Fruit fly (Drosophila melanogaster) whole organism, embryonic: ENCODE results near the gene Toll-4.

ENCODE experiments used
- Antp ChIP-seq: fragments of 200-800 bp; sonication (Bioruptor generic); optimal IDR thresholded peaks from 3 replicates; lab custom pipeline; 2016; ENCODE audit warnings: missing biosample characterization, missing genetic modification characterization
- B-H1 ChIP-seq: fragments of 200-800 bp; sonication (Bioruptor generic); IDR thresholded peaks from 3 replicates; pipeline ENCODE4 v1.3.6; 2022; ENCODE audit warnings: missing biosample characterization, missing genetic modification characterization
- Bdp1 ChIP-seq: fragments of 200-800 bp; sonication (Bioruptor generic); optimal IDR thresholded peaks from 3 replicates; lab custom pipeline; 2016; ENCODE audit warnings: missing biosample characterization, missing genetic modification characterization
- CG1024 ChIP-seq: fragments of 200-800 bp; sonication (Bioruptor generic); IDR thresholded peaks from 2 replicates; pipeline ENCODE4 v1.3.6; 2022; ENCODE audit warnings: missing biosample characterization, missing genetic modification characterization
- CG10366 ChIP-seq: fragments of 200-800 bp; sonication (Bioruptor generic); IDR thresholded peaks from 2 replicates; pipeline ENCODE4 v1.3.6; 2022; ENCODE audit warnings: missing biosample characterization, missing genetic modification characterization
- CG10462 ChIP-seq: fragments of 200-800 bp; sonication (Bioruptor generic); optimal IDR thresholded peaks from 2 replicates; lab custom pipeline; 2016; ENCODE audit warnings: missing biosample characterization, missing genetic modification characterization
- CG12391 ChIP-seq: fragments of 200-800 bp; sonication (Bioruptor generic); optimal IDR thresholded peaks from 3 replicates; lab custom pipeline; 2018; ENCODE audit warnings: missing biosample characterization, mild to moderate bottlenecking, missing genetic modification characterization, moderate library complexity
- CG12769 ChIP-seq: fragments of 200-800 bp; sonication (Bioruptor generic); optimal IDR thresholded peaks from 2 replicates; lab custom pipeline; 2019; ENCODE audit warnings: missing biosample characterization, mild to moderate bottlenecking, missing genetic modification characterization, moderate library complexity
- CG13424 ChIP-seq: fragments of 200-800 bp; sonication (Bioruptor generic); optimal IDR thresholded peaks from 2 replicates; lab custom pipeline; 2019; ENCODE audit warnings: missing biosample characterization, mild to moderate bottlenecking, missing genetic modification characterization, moderate library complexity
- CG15601 ChIP-seq: fragments of 200-800 bp; sonication (Bioruptor generic); optimal IDR thresholded peaks from 3 replicates; lab custom pipeline; 2019; ENCODE audit warnings: missing biosample characterization, mild to moderate bottlenecking, missing genetic modification characterization, moderate library complexity
- CG15696 ChIP-seq: fragments of 200-800 bp; sonication (Bioruptor generic); optimal IDR thresholded peaks from 2 replicates; lab custom pipeline; 2019; ENCODE audit warnings: missing biosample characterization, mild to moderate bottlenecking, missing genetic modification characterization, moderate library complexity
- CG1602 ChIP-seq: fragments of 200-800 bp; sonication (Bioruptor generic); optimal IDR thresholded peaks from 3 replicates; lab custom pipeline; 2016; ENCODE audit warnings: missing biosample characterization, missing genetic modification characterization
- CG18011 ChIP-seq: fragments of 200-800 bp; sonication (Bioruptor generic); optimal IDR thresholded peaks from 2 replicates; lab custom pipeline; 2017; ENCODE audit warnings: missing biosample characterization, missing genetic modification characterization, mild to moderate bottlenecking, moderate library complexity, missing genotype
- CG18476 ChIP-seq: fragments of 200-800 bp; sonication (Bioruptor generic); optimal IDR thresholded peaks from 2 replicates; lab custom pipeline; 2016; ENCODE audit warnings: missing biosample characterization, mild to moderate bottlenecking, missing genetic modification characterization
- CG18764 ChIP-seq: fragments of 200-800 bp; sonication (Bioruptor generic); optimal IDR thresholded peaks from 3 replicates; lab custom pipeline; 2016; ENCODE audit warnings: missing biosample characterization, missing genetic modification characterization
- CG3163 ChIP-seq: fragments of 200-800 bp; sonication (Bioruptor generic); optimal IDR thresholded peaks from 3 replicates; lab custom pipeline; 2016; ENCODE audit warnings: missing biosample characterization, missing genetic modification characterization
- CG4404 ChIP-seq: fragments of 200-800 bp; sonication (Bioruptor generic); IDR thresholded peaks from 2 replicates; pipeline ENCODE4 v1.3.6; 2022; ENCODE audit warnings: missing biosample characterization, missing genetic modification characterization
- CG6683 ChIP-seq: fragments of 200-800 bp; sonication (Bioruptor generic); optimal IDR thresholded peaks from 2 replicates; lab custom pipeline; 2017; ENCODE audit warnings: missing biosample characterization, mild to moderate bottlenecking, missing genetic modification characterization, missing genetic modification reagents
- CG7357 ChIP-seq: fragments of 200-800 bp; sonication (Bioruptor generic); IDR thresholded peaks from 3 replicates; pipeline ENCODE4 v1.3.6; 2022; ENCODE audit warnings: missing biosample characterization, missing genetic modification characterization
- CG7556 ChIP-seq: fragments of 200-800 bp; sonication (Bioruptor generic); optimal IDR thresholded peaks from 2 replicates; lab custom pipeline; 2017; ENCODE audit warnings: missing biosample characterization, mild to moderate bottlenecking, missing genetic modification characterization
- H2.0 ChIP-seq: fragments of 200-800 bp; sonication (Bioruptor generic); IDR thresholded peaks from 2 replicates; pipeline ENCODE4 v1.3.6; 2022; ENCODE audit warnings: missing biosample characterization, missing genetic modification characterization
- HLH54F ChIP-seq: fragments of 200-800 bp; sonication (Bioruptor generic); optimal IDR thresholded peaks from 3 replicates; lab custom pipeline; 2016; ENCODE audit warnings: missing biosample characterization, missing genetic modification characterization
- HmgD ChIP-seq: fragments of 200-800 bp; sonication (Bioruptor generic); optimal IDR thresholded peaks from 3 replicates; lab custom pipeline; 2016; ENCODE audit warnings: missing biosample characterization, missing genetic modification characterization
- Mes4 ChIP-seq: fragments of 200-800 bp; sonication (Bioruptor generic); optimal IDR thresholded peaks from 2 replicates; lab custom pipeline; 2016; ENCODE audit warnings: missing biosample characterization, missing genetic modification characterization
- Myb ChIP-seq: fragments of 200-800 bp; sonication (Bioruptor generic); optimal IDR thresholded peaks from 2 replicates; lab custom pipeline; 2016; ENCODE audit warnings: missing biosample characterization, missing genetic modification characterization
- Nf-YB ChIP-seq: fragments of 200-800 bp; sonication (Bioruptor generic); optimal IDR thresholded peaks from 3 replicates; lab custom pipeline; 2019; ENCODE audit warnings: missing biosample characterization, mild to moderate bottlenecking, missing genetic modification characterization, moderate library complexity
- Nf-YC ChIP-seq: fragments of 200-800 bp; optimal IDR thresholded peaks from 3 replicates; lab custom pipeline; 2019; ENCODE audit warnings: missing biosample characterization, mild to moderate bottlenecking, missing genetic modification characterization, moderate library complexity
- Opbp ChIP-seq: fragments of 200-800 bp; sonication (Bioruptor generic); IDR thresholded peaks from 3 replicates; pipeline ENCODE4 v1.3.6; 2022; ENCODE audit warnings: missing biosample characterization, missing genetic modification characterization; ENCODE audit not compliant: partially characterized antibody
- Ravus ChIP-seq: fragments of 200-800 bp; sonication (Bioruptor generic); IDR thresholded peaks from 2 replicates; pipeline ENCODE4 v1.3.6; 2022; ENCODE audit warnings: missing biosample characterization, missing genetic modification characterization
- Rfx ChIP-seq: fragments of 200-800 bp; sonication (Bioruptor generic); IDR thresholded peaks from 2 replicates; pipeline ENCODE4 v1.3.6; 2022; ENCODE audit warnings: missing biosample characterization, missing genetic modification characterization
- Side ChIP-seq: fragments of 200-800 bp; sonication (Bioruptor generic); optimal IDR thresholded peaks from 2 replicates; lab custom pipeline; 2016; ENCODE audit warnings: missing biosample characterization, missing genetic modification characterization
- Sin3A ChIP-seq: fragments of >200 bp; optimal IDR thresholded peaks from 2 replicates; lab custom pipeline; 2018
- Sox100B ChIP-seq: fragments of 200-800 bp; sonication (Bioruptor generic); optimal IDR thresholded peaks from 3 replicates; lab custom pipeline; 2018; ENCODE audit warnings: missing biosample characterization, mild to moderate bottlenecking, missing genetic modification characterization
- Sox102F ChIP-seq: fragments of 200-800 bp; sonication (Bioruptor generic); optimal IDR thresholded peaks from 2 replicates; lab custom pipeline; 2018; ENCODE audit warnings: missing biosample characterization, mild to moderate bottlenecking, missing genetic modification characterization, moderate library complexity
- TFAM ChIP-seq: fragments of 200-800 bp; sonication (Bioruptor generic); optimal IDR thresholded peaks from 2 replicates; lab custom pipeline; 2017; ENCODE audit warnings: missing biosample characterization, missing genetic modification characterization, inconsistent platforms
- al ChIP-seq: fragments of 200-800 bp; sonication (Bioruptor generic); IDR thresholded peaks from 2 replicates; pipeline ENCODE4 v1.3.6; 2022; ENCODE audit warnings: missing biosample characterization, missing genetic modification characterization
- cad ChIP-seq: fragments of >200 bp; optimal IDR thresholded peaks from 2 replicates; lab custom pipeline; 2017; ENCODE audit warnings: missing biosample characterization, missing genetic modification characterization
- ci ChIP-seq: fragments of 200-800 bp; sonication (Bioruptor generic); IDR thresholded peaks from 3 replicates; pipeline ENCODE4 v1.3.6; 2022; ENCODE audit warnings: missing biosample characterization, missing genetic modification characterization
- dmrt11E ChIP-seq: fragments of 200-800 bp; sonication (Bioruptor generic); optimal IDR thresholded peaks from 3 replicates; lab custom pipeline; 2018; ENCODE audit warnings: missing biosample characterization, mild to moderate bottlenecking, missing genetic modification characterization, moderate library complexity
- gfzf ChIP-seq: fragments of 200-800 bp; sonication (Bioruptor generic); optimal IDR thresholded peaks from 2 replicates; lab custom pipeline; 2016; ENCODE audit warnings: missing biosample characterization, mild to moderate bottlenecking, missing genetic modification characterization, moderate library complexity
- lbe ChIP-seq: fragments of 200-800 bp; sonication (Bioruptor generic); optimal IDR thresholded peaks from 2 replicates; lab custom pipeline; 2016; ENCODE audit warnings: missing biosample characterization, mild to moderate bottlenecking, missing genetic modification characterization
- lola ChIP-seq, 3 experiments: fragments of >200 bp in 2 of 3; fragments of 200-800 bp in 1 of 3; sonication (Bioruptor generic) in 1 of 3; optimal IDR thresholded peaks; 2 replicates each; lab custom pipeline; 2017 to 2019; ENCODE audit warnings: missing biosample characterization in 3 of 3, missing genetic modification characterization in 3 of 3, mild to moderate bottlenecking in 1 of 3, moderate library complexity in 1 of 3
- nom ChIP-seq: fragments of 200-800 bp; sonication (Bioruptor generic); optimal IDR thresholded peaks from 2 replicates; lab custom pipeline; 2017; ENCODE audit warnings: missing biosample characterization, missing genetic modification characterization, mild to moderate bottlenecking, moderate library complexity, missing genetic modification reagents
- oc ChIP-seq: fragments of 200-800 bp; sonication (Bioruptor generic); optimal IDR thresholded peaks from 2 replicates; lab custom pipeline; 2018; ENCODE audit warnings: missing biosample characterization, mild to moderate bottlenecking, missing genetic modification characterization, moderate library complexity
- salm ChIP-seq: fragments of 200-800 bp; sonication (Bioruptor generic); optimal IDR thresholded peaks from 2 replicates; lab custom pipeline; 2018; ENCODE audit warnings: missing biosample characterization, mild to moderate bottlenecking, missing genetic modification characterization
- slou ChIP-seq: fragments of 200-800 bp; sonication (Bioruptor generic); optimal IDR thresholded peaks from 3 replicates; lab custom pipeline; 2016; ENCODE audit warnings: missing biosample characterization, missing genetic modification characterization
- toy ChIP-seq: fragments of 200-800 bp; sonication (Bioruptor generic); IDR thresholded peaks from 2 replicates; pipeline ENCODE4 v1.3.6; 2022; ENCODE audit warnings: missing biosample characterization, missing genetic modification characterization
- twi ChIP-seq: fragments of 200-800 bp; optimal IDR thresholded peaks from 2 replicates; lab custom pipeline; 2019; ENCODE audit warnings: missing biosample characterization, mild to moderate bottlenecking, missing genetic modification characterization, moderate library complexity
- tx ChIP-seq: fragments of 200-800 bp; sonication (Bioruptor generic); optimal IDR thresholded peaks from 2 replicates; lab custom pipeline; 2016; ENCODE audit warnings: missing biosample characterization, missing genetic modification characterization
- z ChIP-seq: fragments of 200-800 bp; sonication (Bioruptor generic); IDR thresholded peaks from 3 replicates; pipeline ENCODE4 v1.3.6; 2022; ENCODE audit warnings: missing biosample characterization, missing genetic modification characterization

Gene Toll-4

DNA sequence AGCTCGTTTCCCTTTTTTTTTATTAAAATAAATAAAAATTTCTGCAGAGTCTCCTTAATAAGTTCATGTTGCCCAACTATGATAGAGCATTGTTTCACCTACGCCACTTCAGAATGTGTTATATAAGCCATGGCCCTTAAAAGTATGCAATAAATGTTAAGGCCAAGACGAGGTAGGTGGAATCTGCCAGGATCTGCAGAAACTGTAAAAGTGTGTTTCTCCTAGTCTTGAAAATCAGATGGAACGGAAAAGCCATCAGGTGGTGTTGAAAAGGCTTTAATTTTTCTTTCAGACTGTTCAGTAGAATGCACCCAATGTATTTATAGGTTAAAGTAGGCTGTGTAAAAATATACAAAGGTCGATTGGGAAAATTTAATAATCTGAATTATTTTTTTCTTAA is 7.1 kb upstream of the Toll-4 start, which contains the start of gene CG12439:
TSS of gene CG12439 (plus strand) at position 301 of the 400 bp plus-strand sequence.
- TF ChIP-seq Sox100B (GFP tag; lab: Kevin White, UChicago) (no peak), tx (GFP tag; lab: Kevin White, UChicago) (no peak), HLH54F (GFP tag; lab: Kevin White, UChicago) (no peak), Ravus (GFP tag; lab: Robert Waterston, UW) (no peak), CG12391 (no peak), CG10462 (GFP tag; lab: Kevin White, UChicago) (no peak), CG1602 (GFP tag; lab: Kevin White, UChicago) (no peak), CG7357 (GFP tag; lab: Robert Waterston, UW) (no peak), Bdp1 (no peak), Sin3A (lab: Kevin White, UChicago) (no peak), gfzf (GFP tag; lab: Kevin White, UChicago) (no peak), Myb (no peak), oc (tag; lab: Kevin White, UChicago) (no peak), H2.0 (GFP tag; lab: Robert Waterston, UW) (no peak), CG13424 (tag; lab: Kevin White, UChicago) (no peak), CG7556 (GFP tag; lab: Kevin White, UChicago) (no peak), Sox102F (GFP tag; lab: Kevin White, UChicago) (no peak), ci (GFP tag; lab: Robert Waterston, UW) (no peak), z (GFP tag; lab: Robert Waterston, UW) (no peak), salm (no peak)

DNA sequence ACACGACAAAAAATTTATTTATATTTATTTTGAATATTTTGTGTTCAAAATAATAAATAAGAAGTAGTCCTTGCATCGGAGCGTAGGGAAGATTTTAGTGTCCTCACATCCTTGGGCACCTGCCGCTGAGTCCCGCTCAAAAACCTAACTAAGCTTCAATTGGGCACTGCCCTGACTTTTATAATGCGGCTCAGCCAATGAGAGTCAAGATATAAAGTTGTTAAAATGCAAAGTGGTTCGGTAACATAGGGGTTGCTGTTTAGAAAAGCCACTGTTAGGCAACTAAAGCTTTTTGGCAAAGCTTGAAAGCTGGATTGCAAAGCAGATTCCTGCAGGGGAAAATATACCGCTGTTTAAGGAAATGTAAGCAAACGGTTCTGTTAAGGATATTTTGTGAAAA is 1.2 kb upstream of the Toll-4 start:
- TF ChIP-seq dmrt11E (tag; lab: Kevin White, UChicago) (no peak), Side (GFP tag; lab: Kevin White, UChicago) (no peak), Nf-YC (peak; percentile 94), CG12769 (tag; lab: Kevin White, UChicago) (no peak), Nf-YB (GFP tag; lab: Kevin White, UChicago) (peak; percentile 91), CG6683 (GFP tag; lab: Kevin White, UChicago) (no peak), TFAM (GFP tag; lab: Kevin White, UChicago) (no peak)

DNA sequence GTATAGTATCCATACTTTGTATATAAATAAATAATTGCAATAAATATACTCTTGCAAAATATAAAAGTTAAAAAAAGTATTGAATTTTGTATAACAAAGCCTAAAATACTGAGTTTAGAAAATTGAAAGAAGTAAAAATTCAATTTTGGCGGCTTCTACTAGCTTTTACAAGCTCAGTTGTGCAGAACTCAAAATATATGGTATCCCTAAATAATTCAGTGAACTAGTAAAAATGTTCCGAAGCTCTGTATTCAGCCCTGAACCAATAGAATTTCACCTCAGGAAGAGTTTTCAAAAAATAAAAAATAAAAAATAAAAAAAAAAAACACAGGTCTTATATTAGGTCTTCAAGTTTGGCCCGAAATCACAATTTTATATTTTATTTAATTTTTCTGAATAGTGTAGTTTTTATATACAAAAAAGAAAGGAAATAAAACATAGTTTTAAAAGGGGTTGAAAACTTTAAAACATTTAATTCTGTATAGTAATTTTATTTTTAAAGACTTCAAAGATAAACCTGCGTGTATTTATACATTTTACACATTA is 5.7 kb downstream of the Toll-4 start:
- TF ChIP-seq nom (GFP tag; lab: Kevin White, UChicago) (no peak), CG15696 (no peak), CG18476 (GFP tag; lab: Kevin White, UChicago) (no peak), HmgD (GFP tag; lab: Kevin White, UChicago) (no peak), CG3163 (no peak), CG18011 (GFP tag; lab: Kevin White, UChicago) (peak; percentile 96), toy (no peak), lola (GFP tag; optimal IDR thresholded peaks at IDR 0.05; lab: Kevin White, UChicago) (no peak), B-H1 (GFP tag; lab: Robert Waterston, UW) (no peak), Antp (GFP tag; lab: Kevin White, UChicago) (no peak), CG18764 (GFP tag; lab: Kevin White, UChicago) (no peak), CG15601 (tag; lab: Kevin White, UChicago) (no peak), CG1024 (GFP tag; lab: Robert Waterston, UW) (no peak), lbe (GFP tag; lab: Kevin White, UChicago) (no peak), al (no peak), slou (no peak), Nf-YB (GFP tag; lab: Kevin White, UChicago) (no peak), twi (no peak), cad (GFP tag; lab: Kevin White, UChicago) (no peak), Opbp (no peak), CG4404 (GFP tag; lab: Robert Waterston, UW) (no peak), Mes4 (GFP tag; lab: Kevin White, UChicago) (no peak), CG10366 (no peak), Rfx (GFP tag; lab: Robert Waterston, UW) (no peak)
